Worm (Caenorhabditis elegans): ENCODE data around the gene scl-8.

Gene scl-8

ce11 chrIV:13080185-13080584, 8.6 kb downstream of the scl-8 start (continued):
- TF ChIP-seq alr-1 (tag; optimal IDR thresholded peaks at IDR 0.05; ENCODE audit: borderline replicate concordance) (no peak), ceh-8 (GFP tag; optimal IDR thresholded peaks at IDR 0.05) (no peak), grh-1 (GFP tag; IDR thresholded peaks at IDR 0.05) (0 out of 2 replicates have a peak, but pooled peaks have one; percentile 7), jun-1 (tag; optimal IDR thresholded peaks at IDR 0.05) (no peak), lin-15B (tag; optimal IDR thresholded peaks at IDR 0.05) (no peak), unc-98 (GFP tag; IDR thresholded peaks at IDR 0.05) (no peak), nhr-76 (tag; optimal IDR thresholded peaks at IDR 0.05) (no peak), lin-35 (GFP tag; optimal IDR thresholded peaks at IDR 0.05) (peak in 1 of 2 experiments; percentile 44), unc-62 (GFP tag; optimal IDR thresholded peaks at IDR 0.05) (no peak), Y116A8C.19 (tag; optimal IDR thresholded peaks at IDR 0.05; ENCODE audit: borderline replicate concordance) (no peak), fos-1 (tag; optimal IDR thresholded peaks at IDR 0.05) (no peak), nhr-19 (GFP tag; conservative IDR thresholded peaks at IDR 0.05) (peak; percentile 40; the same call in 1 of the 2 replicates), snu-23 (GFP tag; optimal IDR thresholded peaks at IDR 0.05) (peak; percentile 48), unc-130 (tag; optimal IDR thresholded peaks at IDR 0.05) (no peak), lsy-2 (tag; optimal IDR thresholded peaks at IDR 0.05) (no peak), snpc-4 (tag; optimal IDR thresholded peaks at IDR 0.05) (no peak), efl-1 (optimal IDR thresholded peaks at IDR 0.05) (no peak), efl-1 (GFP tag; optimal IDR thresholded peaks at IDR 0.05 in 1 of 2) (peak in 1 of 2 experiments; percentile 40), mef-2 (tag; optimal IDR thresholded peaks at IDR 0.05) (no peak), lin-13 (GFP tag; optimal IDR thresholded peaks at IDR 0.05) (no peak), ztf-11 (tag; optimal IDR thresholded peaks at IDR 0.05) (no peak), ceh-88 (GFP tag; IDR thresholded peaks at IDR 0.05) (no peak), egl-27 (tag; optimal IDR thresholded peaks at IDR 0.05) (no peak), egl-13 (tag; optimal IDR thresholded peaks at IDR 0.05) (no peak), sup-37 (GFP tag; optimal IDR thresholded peaks at IDR 0.05) (no peak), nhr-90 (tag; optimal IDR thresholded peaks at IDR 0.05; ENCODE audit: poor library complexity) (peak; percentile 41), zag-1 (tag; optimal IDR thresholded peaks at IDR 0.05) (no peak), nhr-47 (tag; optimal IDR thresholded peaks at IDR 0.05) (no peak), dpl-1 (GFP tag; optimal IDR thresholded peaks at IDR 0.05) (no peak)

ce11 chrIV:13080861-13081260, 9.3 kb downstream of the scl-8 start:
- TF ChIP-seq blmp-1 (tag; optimal IDR thresholded peaks at IDR 0.05) (peak; percentile 45), efl-1 (optimal IDR thresholded peaks at IDR 0.05) (no peak), efl-1 (GFP tag; optimal IDR thresholded peaks at IDR 0.05 in 1 of 2) (peak in 1 of 2 experiments; percentile 10), lin-13 (GFP tag; optimal IDR thresholded peaks at IDR 0.05) (no peak)

ce11 chrIV:13082106-13082505, 10.6 kb downstream of the scl-8 start:
- TF ChIP-seq nhr-237 (tag; optimal IDR thresholded peaks at IDR 0.05), result no peak
- peak; percentile 10 for TF ChIP-seq snu-23 (GFP tag; optimal IDR thresholded peaks at IDR 0.05)
- peak; percentile 39 for TF ChIP-seq nhr-20 (tag; optimal IDR thresholded peaks at IDR 0.05)
- no peak for TF ChIP-seq skn-1 (tag; optimal IDR thresholded peaks at IDR 0.05)
- TF ChIP-seq nhr-19 (GFP tag; conservative IDR thresholded peaks at IDR 0.05), result no peak
- peak; percentile 48 for TF ChIP-seq lin-14 (GFP tag; optimal IDR thresholded peaks at IDR 0.05)
- no peak for TF ChIP-seq unc-98 (GFP tag; IDR thresholded peaks at IDR 0.05)
- TF ChIP-seq efl-1 (optimal IDR thresholded peaks at IDR 0.05), result no peak
- TF ChIP-seq efl-1 (GFP tag; optimal IDR thresholded peaks at IDR 0.05 in 1 of 2), result peak in 1 of 2 experiments; percentile 8
- TF ChIP-seq elt-3 (tag; optimal IDR thresholded peaks at IDR 0.05), result peak in 2 of 6 experiments; percentile 30 to 62
- peak in 1 of 2 experiments; percentile 25 for TF ChIP-seq lsy-2 (tag; optimal IDR thresholded peaks at IDR 0.05)
- TF ChIP-seq hpl-2 (GFP tag; optimal IDR thresholded peaks at IDR 0.05), result no peak
- peak; percentile 2 for TF ChIP-seq rnt-1 (tag; optimal IDR thresholded peaks at IDR 0.05)
- TF ChIP-seq lin-39 (tag; optimal IDR thresholded peaks at IDR 0.05), result no peak
- TF ChIP-seq lin-35 (GFP tag; optimal IDR thresholded peaks at IDR 0.05), result peak in 1 of 2 experiments; percentile 26
- peak; percentile 68 for TF ChIP-seq grh-1 (GFP tag; IDR thresholded peaks at IDR 0.05)
- peak; percentile 87 for TF ChIP-seq nhr-85 (tag)
- peak; percentile 45 for TF ChIP-seq blmp-1 (tag; optimal IDR thresholded peaks at IDR 0.05)
- no peak for TF ChIP-seq hlh-17 (GFP tag; optimal IDR thresholded peaks at IDR 0.05; ENCODE audit: borderline replicate concordance)
